Worm (Caenorhabditis elegans): ENCODE measurements around the gene fbxa-10.

fbxa-10 gene

ce11 chrIII:978889-979288 lies 26.7 kb downstream of the fbxa-10 start:
- TF ChIP-seq pha-4 (GFP tag; IDR thresholded peaks at IDR 0.05): 0 out of 2 replicates have a peak, but pooled peaks have one; percentile 48
- TF ChIP-seq pha-4 (tag; optimal IDR thresholded peaks at IDR 0.05): no peak
- peak; percentile 31 for TF ChIP-seq mes-2 (tag; optimal IDR thresholded peaks at IDR 0.05; ENCODE audit: poor library complexity, severe bottlenecking)
- TF ChIP-seq set-16 (GFP tag; IDR thresholded peaks at IDR 0.05): peak; percentile 90
- no peak for TF ChIP-seq lin-15B (tag; optimal IDR thresholded peaks at IDR 0.05)
- TF ChIP-seq lin-38 (GFP tag; IDR thresholded peaks at IDR 0.05): 0 out of 2 replicates have a peak, but pooled peaks have one; percentile 21
- peak; percentile 48; the same call in 1 of the 2 replicates for TF ChIP-seq egl-43 (GFP tag; IDR thresholded peaks at IDR 0.05)

- peak; percentile 34 for TF ChIP-seq hlh-11 (tag; optimal IDR thresholded peaks at IDR 0.05)
- TF ChIP-seq lir-3 (tag; optimal IDR thresholded peaks at IDR 0.05): no peak
- peak; percentile 28 for TF ChIP-seq nhr-28 (tag; optimal IDR thresholded peaks at IDR 0.05)
- peak in 1 of 2 experiments; percentile 33 for TF ChIP-seq unc-62 (GFP tag; optimal IDR thresholded peaks at IDR 0.05 in 1 of 2)
- no peak for TF ChIP-seq unc-62 (tag; optimal IDR thresholded peaks at IDR 0.05)
- peak; percentile 15 for TF ChIP-seq dpl-1 (GFP tag; optimal IDR thresholded peaks at IDR 0.05)
- TF ChIP-seq lin-13 (GFP tag; optimal IDR thresholded peaks at IDR 0.05): peak; percentile 18
- peak; percentile 29; the same call in 1 of the 2 replicates for TF ChIP-seq dmd-6 (GFP tag; IDR thresholded peaks at IDR 0.05)
- no peak for TF ChIP-seq nhr-41 (GFP tag; IDR thresholded peaks at IDR 0.05)
- no peak for TF ChIP-seq sdz-12 (GFP tag; optimal IDR thresholded peaks at IDR 0.05)
- TF ChIP-seq spr-1 (tag; optimal IDR thresholded peaks at IDR 0.05): no peak
- TF ChIP-seq dve-1 (tag; optimal IDR thresholded peaks at IDR 0.05; ENCODE audit: insufficient read depth): peak; percentile 19
- peak; percentile 59 for TF ChIP-seq hmg-1.1 (GFP tag; IDR thresholded peaks at IDR 0.05)
- peak; percentile 96 for TF ChIP-seq aha-1 (tag)
- no peak for TF ChIP-seq daf-16 (GFP tag; optimal IDR thresholded peaks at IDR 0.05)
- peak; percentile 50 for TF ChIP-seq daf-16 (tag; optimal IDR thresholded peaks at IDR 0.05)
- TF ChIP-seq duxl-1 (tag; optimal IDR thresholded peaks at IDR 0.05; ENCODE audit: poor library complexity): peak; percentile 55
- peak; percentile 28 for TF ChIP-seq mes-2 (tag; optimal IDR thresholded peaks at IDR 0.05; ENCODE audit: poor library complexity, severe bottlenecking)
- no peak for TF ChIP-seq T26A8.4 (GFP tag; IDR thresholded peaks at IDR 0.05)
- TF ChIP-seq hlh-30 (tag; optimal IDR thresholded peaks at IDR 0.05; ENCODE audit: insufficient read depth): peak; percentile 43
- peak; percentile 59 for TF ChIP-seq ceh-28 (tag; optimal IDR thresholded peaks at IDR 0.05)
- peak; percentile 17 for TF ChIP-seq nhr-6 (tag; optimal IDR thresholded peaks at IDR 0.05)
- TF ChIP-seq madf-9 (GFP tag; conservative IDR thresholded peaks at IDR 0.05): no peak
Observed at ce11 chrIII:981960-982359, 29.8 kb downstream of the fbxa-10 start.

ce11 chrIII:982961-983360 lies 30.8 kb downstream of the fbxa-10 start, which contains the start of gene tbc-10:
Gene tbc-10 (plus strand): TSS chrIII:983261.
- TF ChIP-seq nhr-41 (GFP tag; IDR thresholded peaks at IDR 0.05): no peak
- no peak for TF ChIP-seq zfp-3 (GFP tag; conservative IDR thresholded peaks at IDR 0.05)
- no peak for TF ChIP-seq lin-1 (GFP tag; IDR thresholded peaks at IDR 0.05)
- TF ChIP-seq nhr-10 (tag; optimal IDR thresholded peaks at IDR 0.05): no peak
- no peak for TF ChIP-seq lin-29 (GFP tag; IDR thresholded peaks at IDR 0.05)

DNA sequence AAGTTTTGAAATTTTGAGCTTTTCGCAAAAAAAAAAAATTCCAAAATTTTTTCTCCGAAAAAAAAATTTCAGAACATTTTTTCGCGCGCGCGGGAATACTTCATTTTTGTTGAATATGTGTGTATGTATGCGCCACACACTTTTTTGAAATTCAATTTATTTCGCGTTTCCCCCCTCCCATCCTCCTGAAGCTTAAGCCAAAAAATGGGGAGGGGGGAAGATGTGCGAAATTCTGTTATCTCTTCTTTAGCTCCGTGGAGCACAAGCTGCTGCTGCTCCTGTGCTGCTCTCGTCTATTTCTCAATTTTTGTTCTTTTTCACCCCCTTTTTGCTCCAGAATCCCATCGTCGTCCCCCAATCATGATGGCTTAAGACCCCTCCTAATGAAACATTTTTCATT lies 37.4 kb downstream of the fbxa-10 start:
- TF ChIP-seq arid-1 (GFP tag; conservative IDR thresholded peaks at IDR 0.05) (no peak), ces-1 (GFP tag; optimal IDR thresholded peaks at IDR 0.05) (peak; percentile 68), ama-1 (optimal IDR thresholded peaks at IDR 0.05) (no peak), ctbp-1 (GFP tag; IDR thresholded peaks at IDR 0.05) (peak; percentile 32; the same call in 1 of the 2 replicates), lir-3 (tag; optimal IDR thresholded peaks at IDR 0.05) (no peak), rbr-2 (tag; optimal IDR thresholded peaks at IDR 0.05) (no peak), madf-5 (GFP tag; IDR thresholded peaks at IDR 0.05) (no peak), zag-1 (tag; optimal IDR thresholded peaks at IDR 0.05) (no peak), egl-43 (GFP tag; IDR thresholded peaks at IDR 0.05) (no peak), fkh-10 (GFP tag; optimal IDR thresholded peaks at IDR 0.05) (peak; percentile 42), daf-12 (tag; optimal IDR thresholded peaks at IDR 0.05) (no peak), ceh-28 (tag; optimal IDR thresholded peaks at IDR 0.05) (no peak), lin-38 (GFP tag; IDR thresholded peaks at IDR 0.05) (no peak)
